Worm (Caenorhabditis elegans) whole organism, L4 larva: ENCODE data around the gene F26A1.7.

ENCODE experiments used
- aly-2 ChIP-seq: sonication (generic microtip); optimal IDR thresholded peaks from 2 replicates; lab custom pipeline; 2018; ENCODE audit warnings: missing biosample characterization, missing genetic modification characterization
- egl-43 ChIP-seq: fragments of 200-800 bp; sonication (Bioruptor generic); IDR thresholded peaks from 2 replicates; pipeline ENCODE4 v1.3.6; 2022; ENCODE audit warnings: missing genetic modification reagents, missing genetic modification characterization, missing compliant biosample characterization
- fkh-10 ChIP-seq: fragments of 150-350 bp; optimal IDR thresholded peaks from 2 replicates; lab custom pipeline; 2014; ENCODE audit warnings: missing biosample characterization, missing genetic modification reagents, missing genetic modification characterization
- fos-1 ChIP-seq: fragments of 150-350 bp; optimal IDR thresholded peaks from 2 replicates; lab custom pipeline; 2014; ENCODE audit warnings: missing biosample characterization, missing genetic modification characterization
- hlh-11 ChIP-seq: fragments of 200-800 bp; sonication (Bioruptor generic); optimal IDR thresholded peaks from 2 replicates; lab custom pipeline; 2018; ENCODE audit warnings: mild to moderate bottlenecking, missing genetic modification characterization, missing compliant biosample characterization
- lin-39 ChIP-seq: fragments of 150-350 bp; optimal IDR thresholded peaks from 2 replicates; lab custom pipeline; 2014; ENCODE audit warnings: missing biosample characterization, missing genetic modification reagents, missing genetic modification characterization
- lir-3 ChIP-seq: sonication (generic microtip); optimal IDR thresholded peaks from 2 replicates; lab custom pipeline; 2016; ENCODE audit warnings: mild to moderate bottlenecking, missing genetic modification characterization, missing compliant biosample characterization
- mdl-1 ChIP-seq, 2 experiments: fragments of 150-350 bp in 1 of 2; sonication (generic microtip) in 1 of 2; optimal IDR thresholded peaks; 2 replicates each; lab custom pipeline; 2014 to 2017; ENCODE audit warnings: missing biosample characterization in 2 of 2, missing genetic modification characterization in 2 of 2
- nhr-237 ChIP-seq: sonication (generic microtip); optimal IDR thresholded peaks from 2 replicates; lab custom pipeline; 2017; ENCODE audit warnings: missing biosample characterization, missing genetic modification characterization
- nhr-28 ChIP-seq: fragments of 150-350 bp; optimal IDR thresholded peaks from 2 replicates; lab custom pipeline; 2014; ENCODE audit warnings: missing biosample characterization, missing genetic modification characterization
- sdz-12 ChIP-seq: fragments of 200-800 bp; sonication (Bioruptor generic); optimal IDR thresholded peaks from 2 replicates; lab custom pipeline; 2018; ENCODE audit warnings: mild to moderate bottlenecking, missing genetic modification characterization, missing compliant biosample characterization
- unc-62 ChIP-seq, 3 experiments: fragments of 150-350 bp in 1 of 3; sonication (generic microtip); optimal IDR thresholded peaks in 2 of 3; peaks in 1 of 3; 1 replicate in 1 of 3; 2 replicates in 2 of 3; lab custom pipeline; 2014 to 2017; ENCODE audit warnings: missing biosample characterization in 3 of 3, missing genetic modification characterization in 3 of 3, missing genetic modification reagents in 3 of 3, missing genotype in 1 of 3

DNA sequence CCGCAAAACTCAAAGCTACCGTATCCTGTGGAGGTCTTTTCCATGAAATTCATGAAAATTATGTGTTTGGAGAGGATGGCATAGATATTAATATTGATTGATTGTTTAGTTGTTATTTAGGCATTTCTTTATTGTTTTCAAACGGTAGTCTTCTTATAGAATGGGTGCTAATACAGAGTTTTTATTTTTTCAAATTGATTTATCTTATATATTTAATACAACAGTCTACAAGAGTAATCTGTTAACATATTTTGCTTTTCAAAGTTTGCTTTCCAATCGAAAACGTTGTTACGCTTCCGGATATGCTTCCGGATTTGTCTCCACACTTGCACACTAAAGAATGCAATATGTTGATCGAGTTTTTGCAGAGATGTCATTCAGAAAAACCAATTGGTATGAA is 47.0 kb upstream of the F26A1.7 start, which contains the start of gene C35D10.17:
- TF ChIP-seq unc-62 (GFP tag; optimal IDR thresholded peaks at IDR 0.05 in 1 of 2; lab: Kevin White, UChicago) (no peak), unc-62 (tag; optimal IDR thresholded peaks at IDR 0.05; lab: Kevin White, UChicago) (no peak), lir-3 (tag; lab: Kevin White, UChicago) (no peak), nhr-237 (no peak), aly-2 (tag; lab: Kevin White, UChicago) (no peak), hlh-11 (tag; lab: Kevin White, UChicago) (no peak), egl-43 (GFP tag; lab: Robert Waterston, UW) (no peak), sdz-12 (GFP tag; lab: Kevin White, UChicago) (no peak), fos-1 (tag; lab: Kevin White, UChicago) (no peak), mdl-1 (tag; optimal IDR thresholded peaks at IDR 0.05; lab: Kevin White, UChicago) (no peak), fkh-10 (GFP tag; lab: Kevin White, UChicago) (no peak), lin-39 (no peak), nhr-28 (no peak)
